Worm (Caenorhabditis elegans) whole organism, young adult: ENCODE results near the gene immp-1.

Experiments
- B0336.3 ChIP-seq: fragments of 200-800 bp; sonication (Bioruptor generic); IDR thresholded peaks from 2 replicates; pipeline ENCODE4 v1.3.6; 2022; ENCODE audit warnings: missing genetic modification characterization, missing compliant biosample characterization
- ama-1 ChIP-seq, 3 experiments: fragments of 150-350 bp in 1 of 3; sonication (generic microtip) in 2 of 3; optimal IDR thresholded peaks; 2 replicates each; lab custom pipeline; 2014 to 2018; ENCODE audit warnings: missing biosample characterization in 2 of 3, missing genetic modification characterization in 2 of 3, missing genetic modification reagents in 2 of 3
- attf-5 ChIP-seq: fragments of 200-800 bp; sonication (Bioruptor generic); optimal IDR thresholded peaks from 2 replicates; lab custom pipeline; 2018; ENCODE audit warnings: mild to moderate bottlenecking, missing genetic modification characterization, missing compliant biosample characterization
- bed-1 ChIP-seq: fragments of 200-800 bp; sonication (Bioruptor generic); IDR thresholded peaks from 2 replicates; pipeline ENCODE4 v1.3.6; 2022; ENCODE audit warnings: missing genetic modification reagents, missing genetic modification characterization, missing compliant biosample characterization
- ccch-3 ChIP-seq: fragments of 200-800 bp; sonication (Bioruptor generic); optimal IDR thresholded peaks from 2 replicates; lab custom pipeline; 2018; ENCODE audit warnings: mild to moderate bottlenecking, missing genetic modification characterization, missing compliant biosample characterization
- ceh-79 ChIP-seq: sonication (generic microtip); optimal IDR thresholded peaks from 2 replicates; lab custom pipeline; 2017; ENCODE audit warnings: mild to moderate bottlenecking, missing genetic modification characterization, missing compliant biosample characterization
- chd-7 ChIP-seq: sonication (generic microtip); optimal IDR thresholded peaks from 2 replicates; lab custom pipeline; 2016; ENCODE audit warnings: mild to moderate bottlenecking, missing genetic modification characterization, moderate library complexity, missing compliant biosample characterization
- ets-4 ChIP-seq: fragments of 200-800 bp; sonication (Bioruptor generic); optimal IDR thresholded peaks from 2 replicates; lab custom pipeline; 2018; ENCODE audit warnings: mild to moderate bottlenecking, missing genetic modification characterization, missing compliant biosample characterization
- lin-54 ChIP-seq: fragments of 200-800 bp; sonication (Bioruptor generic); optimal IDR thresholded peaks from 2 replicates; lab custom pipeline; 2018; ENCODE audit warnings: mild to moderate bottlenecking, missing genetic modification characterization, missing compliant biosample characterization
- mes-4 ChIP-seq: sonication (generic microtip); optimal IDR thresholded peaks from 2 replicates; lab custom pipeline; 2016; ENCODE audit warnings: missing genotype, missing genetic modification characterization, missing compliant biosample characterization
- nfya-1 ChIP-seq: sonication (generic microtip); optimal IDR thresholded peaks from 2 replicates; lab custom pipeline; 2017; ENCODE audit warnings: antibody characterized with exemption, missing compliant biosample characterization, missing genetic modification characterization, borderline replicate concordance; ENCODE audit not compliant: insufficient read depth
- pha-4 ChIP-seq: fragments of 150-350 bp; sonication (generic microtip); optimal IDR thresholded peaks from 2 replicates; lab custom pipeline; 2014; ENCODE audit warnings: missing biosample characterization, missing genetic modification reagents, missing genetic modification characterization
- xnd-1 ChIP-seq: sonication (generic microtip); optimal IDR thresholded peaks from 2 replicates; lab custom pipeline; 2016; ENCODE audit warnings: missing genotype, missing genetic modification reagents, missing genetic modification characterization, missing compliant biosample characterization

ce11 chrIII:11814653-11815052, 39.9 kb downstream of the immp-1 start:
- TF ChIP-seq xnd-1 (tag; lab: Kevin White, UChicago) (no peak), lin-54 (GFP tag; lab: Kevin White, UChicago) (no peak), nfya-1 (tag; lab: Kevin White, UChicago) (no peak), mes-4 (tag; lab: Kevin White, UChicago) (no peak), bed-1 (GFP tag; lab: Robert Waterston, UW) (no peak), B0336.3 (GFP tag; lab: Robert Waterston, UW) (no peak), pha-4 (tag; lab: Kevin White, UChicago) (no peak), ets-4 (no peak), ceh-79 (tag; lab: Kevin White, UChicago) (no peak), chd-7 (tag; lab: Kevin White, UChicago) (no peak), ccch-3 (GFP tag; lab: Kevin White, UChicago) (no peak), ama-1 (optimal IDR thresholded peaks at IDR 0.05; lab: Kevin White, UChicago) (no peak), ama-1 (GFP tag; optimal IDR thresholded peaks at IDR 0.05; lab: Kevin White, UChicago) (no peak), attf-5 (GFP tag; lab: Kevin White, UChicago) (no peak)
